Fruit fly (Drosophila melanogaster): Measurements from ENCODE around the gene b.

DNA sequence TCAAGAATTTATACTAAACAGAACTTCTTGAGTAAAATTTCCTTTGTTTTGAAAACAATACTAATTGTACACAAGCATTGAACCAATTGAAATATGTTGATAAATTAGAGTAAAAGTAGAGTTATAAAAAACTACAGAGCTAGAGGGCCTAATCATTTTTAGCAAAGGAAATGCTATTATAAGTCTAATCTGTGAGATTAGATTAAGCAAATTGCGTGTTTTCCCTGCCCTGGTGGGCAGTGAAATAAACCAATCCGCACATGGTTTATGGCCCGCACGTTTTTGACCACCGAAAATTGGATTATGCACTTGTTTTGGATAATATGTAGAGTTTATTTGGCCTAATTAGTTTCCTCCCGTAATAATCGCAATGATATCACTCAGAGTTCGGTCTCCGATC is 21.5 kb downstream of the b start:
- TF ChIP-seq CG17359 (tag; optimal IDR thresholded peaks at IDR 0.05) (no peak), CG12104 (GFP tag; optimal IDR thresholded peaks at IDR 0.05) (no peak), CG3163 (GFP tag; optimal IDR thresholded peaks at IDR 0.05) (no peak), bab2 (GFP tag; optimal IDR thresholded peaks at IDR 0.05) (no peak)

Measured in whole organism, embryonic.